Worm (Caenorhabditis elegans) whole organism, L1 larva: ENCODE measurements around the gene F49C12.1.

ENCODE experiments used
- C34B4.2 ChIP-seq: sonication (generic microtip); optimal IDR thresholded peaks from 2 replicates; lab custom pipeline; 2017; ENCODE audit warnings: mild to moderate bottlenecking, missing genetic modification characterization, missing compliant biosample characterization
- aly-2 ChIP-seq: fragments of 150-350 bp; optimal IDR thresholded peaks from 2 replicates; lab custom pipeline; 2014; ENCODE audit warnings: missing biosample characterization, missing genetic modification characterization
- lin-15B ChIP-seq: fragments of 150-350 bp; sonication (generic microtip); optimal IDR thresholded peaks from 3 replicates; lab custom pipeline; 2014; ENCODE audit warnings: missing biosample characterization, missing genetic modification characterization
- nhr-11 ChIP-seq: fragments of 150-350 bp; optimal IDR thresholded peaks from 2 replicates; lab custom pipeline; 2014; ENCODE audit warnings: missing biosample characterization, missing genetic modification characterization

DNA sequence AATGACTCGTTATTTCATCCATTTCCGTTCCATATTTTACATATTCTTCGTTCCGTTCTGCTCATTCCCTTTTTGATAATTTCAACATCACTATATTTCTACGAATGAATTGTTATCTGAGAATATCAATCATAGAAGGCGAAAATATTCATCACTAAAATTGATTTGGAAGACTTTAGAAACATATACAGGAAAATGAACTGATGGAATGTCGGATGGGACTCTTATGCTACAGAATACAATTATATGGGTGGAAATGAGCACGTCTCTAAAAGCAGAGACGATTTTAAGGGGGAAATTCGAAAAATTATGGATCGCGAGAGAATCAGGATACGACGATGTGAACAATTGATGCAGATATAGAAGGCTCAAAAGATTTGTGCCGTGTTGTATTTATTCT is 23.9 kb upstream of the F49C12.1 start:
- no peak for TF ChIP-seq lin-15B (tag; lab: Kevin White, UChicago)
- no peak for TF ChIP-seq C34B4.2 (tag; lab: Kevin White, UChicago)
- no peak for TF ChIP-seq aly-2
- no peak for TF ChIP-seq nhr-11 (tag; lab: Kevin White, UChicago)
